Worm (Caenorhabditis elegans) whole organism, L2 larva: ENCODE measurements around the gene F56C3.8.

Experiments used
- C34F6.9 ChIP-seq: fragments of 150-350 bp; optimal IDR thresholded peaks from 2 replicates; lab custom pipeline; 2014; ENCODE audit warnings: missing biosample characterization, missing genetic modification characterization
- F13H6.1 ChIP-seq: sonication (generic microtip); optimal IDR thresholded peaks from 2 replicates; lab custom pipeline; 2016; ENCODE audit warnings: missing genetic modification characterization, missing compliant biosample characterization
- Y55F3AM.14 ChIP-seq: fragments of 200-800 bp; sonication (Bioruptor generic); optimal IDR thresholded peaks from 2 replicates; lab custom pipeline; 2018; ENCODE audit warnings: mild to moderate bottlenecking, missing genetic modification characterization, missing compliant biosample characterization
- ZK546.5 ChIP-seq: sonication (generic microtip); optimal IDR thresholded peaks from 2 replicates; lab custom pipeline; 2017; ENCODE audit warnings: missing biosample characterization, missing genetic modification characterization
- alr-1 ChIP-seq: fragments of 150-350 bp; optimal IDR thresholded peaks from 2 replicates; lab custom pipeline; 2014; ENCODE audit warnings: missing biosample characterization, missing genetic modification characterization
- aly-2 ChIP-seq: fragments of 150-350 bp; optimal IDR thresholded peaks from 2 replicates; lab custom pipeline; 2014; ENCODE audit warnings: missing biosample characterization, missing genetic modification characterization
- ama-1 ChIP-seq: fragments of 150-350 bp; optimal IDR thresholded peaks from 2 replicates; lab custom pipeline; 2018; ENCODE audit warnings: inconsistent platforms
- blmp-1 ChIP-seq: sonication (generic microtip); optimal IDR thresholded peaks from 2 replicates; lab custom pipeline; 2017; ENCODE audit warnings: missing genetic modification characterization, mild to moderate bottlenecking, missing compliant biosample characterization, antibody characterized with exemption, moderate library complexity; ENCODE audit not compliant: insufficient read depth
- ceh-16 ChIP-seq: fragments of 150-350 bp; optimal IDR thresholded peaks from 2 replicates; lab custom pipeline; 2014; ENCODE audit warnings: missing biosample characterization, missing genetic modification characterization
- ceh-82 ChIP-seq: fragments of 150-350 bp; optimal IDR thresholded peaks from 2 replicates; lab custom pipeline; 2014; ENCODE audit warnings: missing biosample characterization, missing genetic modification characterization
- crh-2 ChIP-seq: sonication (generic microtip); optimal IDR thresholded peaks from 2 replicates; lab custom pipeline; 2017; ENCODE audit warnings: missing biosample characterization, missing genetic modification characterization
- egl-27 ChIP-seq: sonication (generic microtip); optimal IDR thresholded peaks from 3 replicates; lab custom pipeline; 2017; ENCODE audit warnings: missing biosample characterization, missing genetic modification reagents, missing genetic modification characterization
- elt-3 ChIP-seq: sonication (generic microtip); optimal IDR thresholded peaks from 2 replicates; lab custom pipeline; 2017; ENCODE audit warnings: missing biosample characterization, missing genetic modification characterization
- fos-1 ChIP-seq: fragments of 150-350 bp; optimal IDR thresholded peaks from 2 replicates; lab custom pipeline; 2014; ENCODE audit warnings: missing biosample characterization, missing genetic modification characterization
- gmeb-1 ChIP-seq: fragments of 150-350 bp; optimal IDR thresholded peaks from 2 replicates; lab custom pipeline; 2014; ENCODE audit warnings: missing biosample characterization, missing genetic modification characterization
- lin-11 ChIP-seq: fragments of 150-350 bp; sonication (generic microtip); optimal IDR thresholded peaks from 2 replicates; lab custom pipeline; 2014; ENCODE audit warnings: missing biosample characterization, missing genetic modification characterization, inconsistent platforms, mixed read lengths
- lin-13 ChIP-seq: fragments of 150-350 bp; optimal IDR thresholded peaks from 2 replicates; lab custom pipeline; 2014; ENCODE audit warnings: missing biosample characterization, missing genetic modification reagents, missing genetic modification characterization
- lsy-2 ChIP-seq, 2 experiments: fragments of 150-350 bp in 1 of 2; sonication (generic microtip) in 1 of 2; optimal IDR thresholded peaks; 2 replicates each; lab custom pipeline; 2014 to 2017; ENCODE audit warnings: missing biosample characterization in 2 of 2, missing genetic modification characterization in 2 of 2
- mab-5 ChIP-seq: fragments of 150-350 bp; optimal IDR thresholded peaks from 2 replicates; lab custom pipeline; 2014; ENCODE audit warnings: missing biosample characterization, missing genetic modification characterization
- mbf-1 ChIP-seq: sonication (generic microtip); optimal IDR thresholded peaks from 2 replicates; lab custom pipeline; 2017; ENCODE audit warnings: missing biosample characterization, missing genetic modification characterization
- mdl-1 ChIP-seq, 2 experiments: fragments of 150-350 bp in 1 of 2; sonication (generic microtip) in 1 of 2; optimal IDR thresholded peaks; 2 replicates each; lab custom pipeline; 2017; ENCODE audit warnings: missing biosample characterization in 2 of 2, missing genetic modification characterization in 2 of 2
- nhr-11 ChIP-seq: fragments of 150-350 bp; optimal IDR thresholded peaks from 2 replicates; lab custom pipeline; 2014; ENCODE audit warnings: missing biosample characterization, missing genetic modification characterization
- nhr-12 ChIP-seq: fragments of 150-350 bp; optimal IDR thresholded peaks from 2 replicates; lab custom pipeline; 2014; ENCODE audit warnings: missing biosample characterization, missing genetic modification characterization
- nhr-129 ChIP-seq: fragments of 150-350 bp; optimal IDR thresholded peaks from 2 replicates; lab custom pipeline; 2014; ENCODE audit warnings: missing biosample characterization, missing genetic modification characterization
- nhr-21 ChIP-seq: fragments of 150-350 bp; optimal IDR thresholded peaks from 2 replicates; lab custom pipeline; 2014; ENCODE audit warnings: missing biosample characterization, missing genetic modification characterization
- nhr-23 ChIP-seq: fragments of 150-350 bp; optimal IDR thresholded peaks from 2 replicates; lab custom pipeline; 2014; ENCODE audit warnings: missing biosample characterization, missing genetic modification reagents, missing genetic modification characterization
- nhr-237 ChIP-seq: fragments of 150-350 bp; optimal IDR thresholded peaks from 2 replicates; lab custom pipeline; 2014; ENCODE audit warnings: missing biosample characterization, missing genetic modification characterization
- nhr-25 ChIP-seq: fragments of 150-350 bp; sonication (generic microtip); optimal IDR thresholded peaks from 3 replicates; lab custom pipeline; 2014; ENCODE audit warnings: missing biosample characterization, missing genetic modification characterization
- nhr-6 ChIP-seq: fragments of 150-350 bp; optimal IDR thresholded peaks from 2 replicates; lab custom pipeline; 2014; ENCODE audit warnings: missing biosample characterization, missing genetic modification characterization
- nhr-77 ChIP-seq: fragments of 150-350 bp; optimal IDR thresholded peaks from 2 replicates; lab custom pipeline; 2014; ENCODE audit warnings: missing biosample characterization, missing genetic modification characterization
- skn-1 ChIP-seq: sonication (generic microtip); optimal IDR thresholded peaks from 2 replicates; lab custom pipeline; 2017; ENCODE audit warnings: missing biosample characterization, missing genetic modification characterization
- sma-3 ChIP-seq: sonication (generic microtip); optimal IDR thresholded peaks from 2 replicates; lab custom pipeline; 2016; ENCODE audit warnings: missing genetic modification reagents, missing genetic modification characterization, missing compliant biosample characterization
- sma-9 ChIP-seq, 2 experiments: fragments of 150-350 bp in 1 of 2; sonication (generic microtip) in 1 of 2; optimal IDR thresholded peaks; 2 replicates each; lab custom pipeline; 2014 to 2016; ENCODE audit warnings: missing genetic modification characterization in 2 of 2, mild to moderate bottlenecking in 1 of 2, missing biosample characterization in 1 of 2, missing compliant biosample characterization in 1 of 2, missing genetic modification reagents in 1 of 2, moderate library complexity in 1 of 2
- snpc-4 ChIP-seq: fragments of 150-350 bp; optimal IDR thresholded peaks from 2 replicates; lab custom pipeline; 2014; ENCODE audit warnings: missing biosample characterization, missing genetic modification characterization
- unc-39 ChIP-seq: fragments of 150-350 bp; optimal IDR thresholded peaks from 2 replicates; lab custom pipeline; 2014; ENCODE audit warnings: missing biosample characterization, missing genetic modification characterization
- unc-55 ChIP-seq: fragments of 150-350 bp; sonication (generic microtip); optimal IDR thresholded peaks from 3 replicates; lab custom pipeline; 2014; ENCODE audit warnings: missing biosample characterization, missing genetic modification reagents, missing genetic modification characterization
- unc-62 ChIP-seq: fragments of 150-350 bp; optimal IDR thresholded peaks from 2 replicates; lab custom pipeline; 2014; ENCODE audit warnings: missing biosample characterization, missing genetic modification reagents, missing genetic modification characterization
- zag-1 ChIP-seq: fragments of 150-350 bp; optimal IDR thresholded peaks from 2 replicates; lab custom pipeline; 2014; ENCODE audit warnings: missing biosample characterization, missing genetic modification characterization
- ztf-1 ChIP-seq: fragments of 200-800 bp; sonication (Bioruptor generic); conservative IDR thresholded peaks from 2 replicates; pipeline ENCODE4 v1.3.6; 2022; ENCODE audit warnings: missing genetic modification characterization, missing compliant biosample characterization
- ztf-11 ChIP-seq: sonication (generic microtip); optimal IDR thresholded peaks from 2 replicates; lab custom pipeline; 2017; ENCODE audit warnings: missing biosample characterization, missing genetic modification characterization
- ztf-4 ChIP-seq: fragments of 150-350 bp; optimal IDR thresholded peaks from 2 replicates; lab custom pipeline; 2014; ENCODE audit warnings: missing biosample characterization, missing genetic modification characterization

The F56C3.8 gene

DNA sequence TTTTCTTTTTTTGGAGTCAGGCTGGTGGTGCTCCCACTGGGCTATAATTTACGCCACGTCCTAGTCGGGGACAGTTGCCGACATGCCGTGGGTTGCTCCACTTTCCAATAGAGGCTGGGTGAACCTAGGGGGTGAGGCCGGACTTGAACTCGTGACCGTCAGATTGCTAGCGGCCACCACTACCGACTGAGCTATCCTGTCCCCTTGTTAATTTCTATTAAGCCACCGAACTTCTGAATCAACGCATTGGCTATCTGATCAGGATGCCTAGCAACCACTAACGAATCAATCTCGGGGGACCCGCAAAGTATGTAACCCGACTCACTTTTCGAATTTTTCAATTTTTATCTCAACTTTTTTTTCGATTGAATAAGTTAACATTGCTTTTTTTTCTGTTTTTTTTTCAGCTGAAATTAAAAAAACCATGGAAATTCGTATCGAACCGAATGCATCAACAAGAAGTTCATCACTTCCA is 2.5 kb upstream of the F56C3.8 start, which contains the start of gene F56C3.1:
F56C3.1 (plus strand) TSS at position 425 of the 475 bp plus-strand sequence.
- TF ChIP-seq aly-2 (tag; lab: Kevin White, UChicago) (no peak), unc-39 (tag; lab: Kevin White, UChicago) (no peak), nhr-11 (no peak), fos-1 (tag; lab: Kevin White, UChicago) (no peak), gmeb-1 (tag; lab: Kevin White, UChicago) (no peak), nhr-25 (tag; lab: Kevin White, UChicago) (no peak), nhr-129 (tag; lab: Kevin White, UChicago) (no peak), lin-13 (GFP tag; lab: Kevin White, UChicago) (no peak), unc-62 (GFP tag; lab: Kevin White, UChicago) (no peak), ama-1 (lab: Kevin White, UChicago) (no peak), zag-1 (tag; lab: Kevin White, UChicago) (no peak), sma-9 (GFP tag; optimal IDR thresholded peaks at IDR 0.05; lab: Kevin White, UChicago) (no peak), sma-9 (tag; optimal IDR thresholded peaks at IDR 0.05; lab: Kevin White, UChicago) (no peak)
- TF ChIP-seq, all 48 proteins: peak for 0

DNA sequence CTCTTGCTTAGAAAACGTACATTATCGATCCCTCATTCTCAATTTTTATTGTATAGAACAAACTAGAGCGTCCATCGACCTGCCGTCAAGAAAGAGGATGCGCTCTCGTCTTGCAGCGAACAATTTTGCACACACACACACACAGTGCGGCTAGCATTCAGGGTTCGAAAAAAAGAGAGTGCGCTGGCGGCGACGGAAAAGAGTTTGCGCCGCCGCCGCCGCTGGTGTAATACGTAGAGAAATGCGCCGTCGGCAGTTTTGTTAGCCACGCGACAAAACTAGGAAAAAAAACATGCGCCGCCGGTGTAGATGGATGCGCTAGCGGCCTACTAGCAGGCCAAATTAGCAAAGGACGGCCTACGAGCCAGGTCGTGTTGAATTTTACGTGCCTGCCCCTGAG is 892 bp downstream of the F56C3.8 start:
- TF ChIP-seq fos-1 (tag; lab: Kevin White, UChicago), result no peak
- no peak for TF ChIP-seq egl-27 (tag; lab: Kevin White, UChicago)
- TF ChIP-seq nhr-11, result no peak
- no peak for TF ChIP-seq aly-2 (tag; lab: Kevin White, UChicago)
- TF ChIP-seq sma-9 (GFP tag; optimal IDR thresholded peaks at IDR 0.05; lab: Kevin White, UChicago), result no peak
- TF ChIP-seq sma-9 (tag; optimal IDR thresholded peaks at IDR 0.05; lab: Kevin White, UChicago), result no peak

ce11 chrX:1381565-1381964 is 2.9 kb downstream of the F56C3.8 start, which contains the start of gene F56C3.10:
F56C3.10 (minus strand) TSS chrX:1381665.
- no peak for TF ChIP-seq nhr-6 (tag; lab: Kevin White, UChicago)
- TF ChIP-seq sma-3, result no peak
- no peak for TF ChIP-seq elt-3 (tag; lab: Kevin White, UChicago)
- TF ChIP-seq ceh-16 (tag; lab: Kevin White, UChicago), result no peak
- no peak for TF ChIP-seq aly-2 (tag; lab: Kevin White, UChicago)
- TF ChIP-seq mdl-1 (tag; optimal IDR thresholded peaks at IDR 0.05; lab: Kevin White, UChicago), result no peak
- no peak for TF ChIP-seq egl-27 (tag; lab: Kevin White, UChicago)
- no peak for TF ChIP-seq nhr-11
- TF ChIP-seq F13H6.1, result no peak
- no peak for TF ChIP-seq mab-5 (tag; lab: Kevin White, UChicago)
- TF ChIP-seq nhr-237 (tag; lab: Kevin White, UChicago), result no peak
- TF ChIP-seq snpc-4 (tag; lab: Kevin White, UChicago), result no peak
- TF ChIP-seq ceh-82, result no peak
- no peak for TF ChIP-seq nhr-77
- no peak for TF ChIP-seq unc-62 (GFP tag; lab: Kevin White, UChicago)
- TF ChIP-seq gmeb-1 (tag; lab: Kevin White, UChicago), result no peak
- no peak for TF ChIP-seq unc-55 (GFP tag; lab: Kevin White, UChicago)
- no peak for TF ChIP-seq ztf-11

DNA sequence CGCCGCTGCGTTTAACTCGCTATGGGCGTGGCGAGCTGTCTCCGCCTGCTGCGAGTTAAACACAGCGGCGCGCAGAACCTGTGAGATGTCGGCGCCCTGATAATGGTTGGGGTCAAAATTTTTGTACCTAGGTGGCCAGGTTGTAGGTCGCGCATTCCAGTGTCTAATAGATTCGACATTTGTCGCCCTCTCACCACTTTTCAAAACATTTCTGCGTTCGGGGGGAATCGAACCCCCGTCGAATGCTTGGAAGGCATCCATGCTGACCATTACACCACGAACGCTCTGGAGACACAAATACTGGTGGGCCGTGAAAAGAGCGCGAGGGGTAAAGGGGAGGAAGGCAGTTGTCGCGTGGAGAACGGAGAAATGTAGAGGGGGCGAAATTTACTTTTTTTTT is 5.0 kb downstream of the F56C3.8 start:
- peak; percentile 56 for TF ChIP-seq sma-9 (GFP tag; optimal IDR thresholded peaks at IDR 0.05; lab: Kevin White, UChicago)
- TF ChIP-seq sma-9 (tag; optimal IDR thresholded peaks at IDR 0.05; lab: Kevin White, UChicago), result no peak
- TF ChIP-seq gmeb-1 (tag; lab: Kevin White, UChicago), result peak; percentile 24
- peak; percentile 53 for TF ChIP-seq fos-1 (tag; lab: Kevin White, UChicago)
- TF ChIP-seq nhr-21 (tag; lab: Kevin White, UChicago), result peak; percentile 67
- no peak for TF ChIP-seq aly-2 (tag; lab: Kevin White, UChicago)
- no peak for TF ChIP-seq C34F6.9 (tag; lab: Kevin White, UChicago)
- TF ChIP-seq Y55F3AM.14 (GFP tag; lab: Kevin White, UChicago), result peak; percentile 45
- TF ChIP-seq crh-2 (tag; lab: Kevin White, UChicago), result peak; percentile 61
- TF ChIP-seq sma-3, result peak; percentile 46
- TF ChIP-seq F13H6.1, result peak; percentile 64
- no peak for TF ChIP-seq ztf-4
- TF ChIP-seq elt-3 (tag; lab: Kevin White, UChicago), result no peak
- no peak for TF ChIP-seq ztf-11
- peak; percentile 70 for TF ChIP-seq lin-13 (GFP tag; lab: Kevin White, UChicago)
- TF ChIP-seq alr-1 (tag; lab: Kevin White, UChicago), result no peak
- TF ChIP-seq nhr-77, result peak; percentile 1
- TF ChIP-seq lsy-2 (tag; optimal IDR thresholded peaks at IDR 0.05; lab: Kevin White, UChicago), result peak; percentile 36 to 44
- no peak for TF ChIP-seq mbf-1 (tag; lab: Kevin White, UChicago)
- TF ChIP-seq ama-1 (lab: Kevin White, UChicago), result no peak
- no peak for TF ChIP-seq unc-62 (GFP tag; lab: Kevin White, UChicago)
- peak; percentile 69 for TF ChIP-seq nhr-129 (tag; lab: Kevin White, UChicago)
- TF ChIP-seq nhr-23 (tag; lab: Kevin White, UChicago), result no peak
- TF ChIP-seq nhr-12 (tag; lab: Kevin White, UChicago), result no peak
- no peak for TF ChIP-seq nhr-237 (tag; lab: Kevin White, UChicago)
- no peak for TF ChIP-seq nhr-11
- TF ChIP-seq nhr-25 (tag; lab: Kevin White, UChicago), result no peak
- TF ChIP-seq lin-11, result peak; percentile 65
- TF ChIP-seq ztf-1, result no peak
- peak; percentile 43 for TF ChIP-seq snpc-4 (tag; lab: Kevin White, UChicago)
- no peak for TF ChIP-seq blmp-1
- no peak for TF ChIP-seq ceh-82
- no peak for TF ChIP-seq skn-1 (tag; lab: Kevin White, UChicago)
- no peak for TF ChIP-seq ceh-16 (tag; lab: Kevin White, UChicago)
- peak; percentile 21 for TF ChIP-seq zag-1 (tag; lab: Kevin White, UChicago)
- peak; percentile 32 for TF ChIP-seq unc-55 (GFP tag; lab: Kevin White, UChicago)
- TF ChIP-seq ZK546.5 (tag; lab: Kevin White, UChicago), result no peak
- no peak for TF ChIP-seq unc-39 (tag; lab: Kevin White, UChicago)
